Fruit fly (Drosophila melanogaster) S2 (cell line): ENCODE results near the gene CG42299.

Source experiments
- CG8478 ChIP-seq: fragments of >200 bp; optimal IDR thresholded peaks from 2 replicates; lab custom pipeline; 2018
- CTCF ChIP-seq, 2 experiments: fragments of >200 bp; optimal IDR thresholded peaks; 2 replicates each; lab custom pipeline; 2018

DNA sequence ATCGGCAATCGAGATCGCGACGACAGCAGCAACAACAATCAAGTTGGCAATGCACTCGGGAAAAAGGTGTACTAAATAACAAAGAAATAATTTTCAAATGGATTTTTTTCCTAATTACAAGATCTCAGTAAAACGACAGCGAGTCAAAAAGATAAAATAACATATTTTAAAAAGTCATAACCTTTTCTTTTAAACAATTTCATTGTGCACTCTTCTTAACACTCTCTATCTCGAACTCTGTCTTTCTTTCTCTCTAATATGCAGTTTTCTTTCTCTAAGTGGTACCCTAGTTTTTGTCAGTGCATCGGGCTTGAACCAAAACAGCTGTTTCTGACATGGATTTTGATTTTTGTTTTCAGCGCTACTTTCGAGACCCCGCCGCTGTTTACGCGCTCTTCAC lies 26.4 kb downstream of the CG42299 start:
- no peak for TF ChIP-seq CTCF (optimal IDR thresholded peaks at IDR 0.05; lab: Kevin White, UChicago)
- TF ChIP-seq CG8478 = no peak
